Fruit fly (Drosophila melanogaster) whole organism, embryonic: Measurements from ENCODE around the gene CG8837.

ENCODE experiments used
- Antp ChIP-seq: fragments of 200-800 bp; sonication (Bioruptor generic); optimal IDR thresholded peaks from 3 replicates; lab custom pipeline; 2016; ENCODE audit warnings: missing biosample characterization, missing genetic modification characterization
- Blimp-1 ChIP-seq: fragments of 200-800 bp; sonication (Bioruptor generic); optimal IDR thresholded peaks from 3 replicates; lab custom pipeline; 2018; ENCODE audit warnings: missing biosample characterization, missing genetic modification characterization, mild to moderate bottlenecking, moderate library complexity, missing genetic modification reagents
- C15 ChIP-seq: fragments of 200-800 bp; sonication (Bioruptor generic); IDR thresholded peaks from 3 replicates; pipeline ENCODE4 v1.3.6; 2022; ENCODE audit warnings: missing biosample characterization, missing genetic modification characterization
- CG10147 ChIP-seq: fragments of 200-800 bp; sonication (Bioruptor generic); optimal IDR thresholded peaks from 2 replicates; lab custom pipeline; 2019; ENCODE audit warnings: missing biosample characterization, mild to moderate bottlenecking, missing genetic modification characterization, moderate library complexity
- CG1024 ChIP-seq: fragments of 200-800 bp; sonication (Bioruptor generic); IDR thresholded peaks from 2 replicates; pipeline ENCODE4 v1.3.6; 2022; ENCODE audit warnings: missing biosample characterization, missing genetic modification characterization
- CG10366 ChIP-seq: fragments of 200-800 bp; sonication (Bioruptor generic); IDR thresholded peaks from 2 replicates; pipeline ENCODE4 v1.3.6; 2022; ENCODE audit warnings: missing biosample characterization, missing genetic modification characterization
- CG10654 ChIP-seq: fragments of 200-800 bp; sonication (Bioruptor generic); optimal IDR thresholded peaks from 2 replicates; lab custom pipeline; 2016; ENCODE audit warnings: missing biosample characterization, missing genetic modification characterization
- CG11723 ChIP-seq: fragments of 200-800 bp; sonication (Bioruptor generic); optimal IDR thresholded peaks from 2 replicates; lab custom pipeline; 2017; ENCODE audit warnings: missing biosample characterization, mild to moderate bottlenecking, missing genetic modification characterization
- CG14441 ChIP-seq: fragments of 200-800 bp; sonication (Bioruptor generic); IDR thresholded peaks from 2 replicates; pipeline ENCODE4 v1.3.6; 2022; ENCODE audit warnings: missing biosample characterization, missing genetic modification characterization
- CG14667 ChIP-seq: fragments of 200-800 bp; sonication (Bioruptor generic); IDR thresholded peaks from 2 replicates; pipeline ENCODE4 v1.3.6; 2022; ENCODE audit warnings: missing biosample characterization, missing genetic modification characterization
- CG17361 ChIP-seq: fragments of 200-800 bp; sonication (Bioruptor generic); IDR thresholded peaks from 3 replicates; pipeline ENCODE4 v1.3.6; 2022; ENCODE audit warnings: missing biosample characterization, missing genetic modification characterization
- CG17802 ChIP-seq: fragments of 200-800 bp; sonication (Bioruptor generic); optimal IDR thresholded peaks from 2 replicates; lab custom pipeline; 2018; ENCODE audit warnings: missing biosample characterization, mild to moderate bottlenecking, missing genetic modification characterization, moderate library complexity
- CG17912 ChIP-seq: fragments of 200-800 bp; sonication (Bioruptor generic); optimal IDR thresholded peaks from 2 replicates; lab custom pipeline; 2018; ENCODE audit warnings: missing biosample characterization, mild to moderate bottlenecking, missing genetic modification characterization
- CG2889 ChIP-seq: fragments of 200-800 bp; sonication (Bioruptor generic); IDR thresholded peaks from 3 replicates; pipeline ENCODE4 v1.3.6; 2022; ENCODE audit warnings: missing biosample characterization, missing genetic modification characterization
- CG30020 ChIP-seq: fragments of 200-800 bp; optimal IDR thresholded peaks from 2 replicates; lab custom pipeline; 2019; ENCODE audit warnings: missing biosample characterization, mild to moderate bottlenecking, missing genetic modification characterization, moderate library complexity
- CG3065 ChIP-seq: fragments of 200-800 bp; sonication (Bioruptor generic); optimal IDR thresholded peaks from 2 replicates; lab custom pipeline; 2016; ENCODE audit warnings: missing biosample characterization, missing genetic modification characterization
- CG3838 ChIP-seq: fragments of 200-800 bp; sonication (Bioruptor generic); optimal IDR thresholded peaks from 3 replicates; lab custom pipeline; 2016; ENCODE audit warnings: missing biosample characterization, missing genetic modification characterization
- CG4730 ChIP-seq: fragments of 200-800 bp; sonication (Bioruptor generic); IDR thresholded peaks from 2 replicates; pipeline ENCODE4 v1.3.6; 2022; ENCODE audit warnings: missing biosample characterization, missing genetic modification characterization
- CG6272 ChIP-seq: fragments of 200-800 bp; sonication (Bioruptor generic); IDR thresholded peaks from 2 replicates; pipeline ENCODE4 v1.3.6; 2022; ENCODE audit warnings: missing biosample characterization, missing genetic modification characterization
- CG6683 ChIP-seq: fragments of 200-800 bp; sonication (Bioruptor generic); optimal IDR thresholded peaks from 2 replicates; lab custom pipeline; 2017; ENCODE audit warnings: missing biosample characterization, mild to moderate bottlenecking, missing genetic modification characterization, missing genetic modification reagents
- CG6813 ChIP-seq: fragments of 200-800 bp; sonication (Bioruptor generic); optimal IDR thresholded peaks from 2 replicates; lab custom pipeline; 2017; ENCODE audit warnings: missing biosample characterization, missing genetic modification characterization, mild to moderate bottlenecking, moderate library complexity, missing genetic modification reagents
- CG7786 ChIP-seq: fragments of 200-800 bp; sonication (Bioruptor generic); optimal IDR thresholded peaks from 2 replicates; lab custom pipeline; 2016; ENCODE audit warnings: missing biosample characterization, missing genetic modification characterization
- CG7839 ChIP-seq: fragments of 200-800 bp; sonication (Bioruptor generic); optimal IDR thresholded peaks from 3 replicates; lab custom pipeline; 2018; ENCODE audit warnings: missing biosample characterization, mild to moderate bottlenecking, missing genetic modification characterization, moderate library complexity
- CG7963 ChIP-seq: fragments of 200-800 bp; sonication (Bioruptor generic); IDR thresholded peaks from 3 replicates; pipeline ENCODE4 v1.3.6; 2022; ENCODE audit warnings: missing biosample characterization, missing genetic modification characterization; ENCODE audit not compliant: partially characterized antibody
- CG7987 ChIP-seq: fragments of 200-800 bp; sonication (Bioruptor generic); optimal IDR thresholded peaks from 2 replicates; lab custom pipeline; 2018; ENCODE audit warnings: missing biosample characterization, mild to moderate bottlenecking, missing genetic modification characterization, moderate library complexity
- CG9437 ChIP-seq: fragments of 200-800 bp; sonication (Bioruptor generic); optimal IDR thresholded peaks from 2 replicates; lab custom pipeline; 2018; ENCODE audit warnings: missing biosample characterization, mild to moderate bottlenecking, missing genetic modification characterization
- CG9876 ChIP-seq: fragments of 200-800 bp; sonication (Bioruptor generic); optimal IDR thresholded peaks from 2 replicates; lab custom pipeline; 2016; ENCODE audit warnings: missing biosample characterization, missing genetic modification characterization
- CG9932 ChIP-seq: fragments of 200-800 bp; sonication (Bioruptor generic); IDR thresholded peaks from 2 replicates; pipeline ENCODE4 v1.3.6; 2022; ENCODE audit warnings: missing biosample characterization, missing genetic modification characterization
- Eip74EF ChIP-seq, 2 experiments: fragments of 200-800 bp in 1 of 2; fragments of >200 bp in 1 of 2; sonication (Bioruptor generic) in 1 of 2; optimal IDR thresholded peaks; 2 replicates each; lab custom pipeline; 2017 to 2019; ENCODE audit warnings: missing biosample characterization in 2 of 2, missing genetic modification characterization in 2 of 2, mild to moderate bottlenecking in 1 of 2, moderate library complexity in 1 of 2
- Hr39 ChIP-seq: fragments of >200 bp; optimal IDR thresholded peaks from 2 replicates; lab custom pipeline; 2017
- MESR4 ChIP-seq: fragments of 200-800 bp; sonication (Bioruptor generic); optimal IDR thresholded peaks from 2 replicates; lab custom pipeline; 2018; ENCODE audit warnings: missing biosample characterization, mild to moderate bottlenecking, missing genetic modification characterization, moderate library complexity
- Pdp1 ChIP-seq, 2 experiments: fragments of 200-800 bp; sonication (Bioruptor generic); optimal IDR thresholded peaks; 3 replicates each; lab custom pipeline; 2016; ENCODE audit warnings: missing biosample characterization in 2 of 2, missing genetic modification characterization in 2 of 2, mild to moderate bottlenecking in 1 of 2, moderate library complexity in 1 of 2
- Rx ChIP-seq: fragments of 200-800 bp; sonication (Bioruptor generic); IDR thresholded peaks from 2 replicates; pipeline ENCODE4 v1.3.6; 2022; ENCODE audit warnings: missing biosample characterization, missing genetic modification characterization
- YL-1 ChIP-seq: fragments of 200-800 bp; sonication (Bioruptor generic); optimal IDR thresholded peaks from 3 replicates; lab custom pipeline; 2017; ENCODE audit warnings: missing biosample characterization, mild to moderate bottlenecking, missing genetic modification characterization
- aop ChIP-seq: fragments of 200-800 bp; sonication (Bioruptor generic); IDR thresholded peaks from 2 replicates; pipeline ENCODE4 v1.3.6; 2022; ENCODE audit warnings: missing biosample characterization, missing genetic modification characterization
- az2 ChIP-seq: fragments of 200-800 bp; sonication (Bioruptor generic); optimal IDR thresholded peaks from 3 replicates; lab custom pipeline; 2016; ENCODE audit warnings: missing biosample characterization, missing genetic modification characterization
- bowl ChIP-seq: fragments of 200-800 bp; sonication (Bioruptor generic); IDR thresholded peaks from 2 replicates; pipeline ENCODE4 v1.3.6; 2022; ENCODE audit warnings: missing biosample characterization, missing genetic modification characterization
- cad ChIP-seq: fragments of >200 bp; optimal IDR thresholded peaks from 2 replicates; lab custom pipeline; 2017; ENCODE audit warnings: missing biosample characterization, missing genetic modification characterization
- gce ChIP-seq: fragments of 200-800 bp; sonication (Bioruptor generic); IDR thresholded peaks from 3 replicates; pipeline ENCODE4 v1.3.6; 2022; ENCODE audit warnings: missing biosample characterization, missing genetic modification characterization
- gsb-n ChIP-seq: fragments of 200-800 bp; sonication (Bioruptor generic); optimal IDR thresholded peaks from 3 replicates; lab custom pipeline; 2018; ENCODE audit warnings: missing biosample characterization, mild to moderate bottlenecking, missing genetic modification characterization
- mirr ChIP-seq: fragments of 200-800 bp; sonication (Bioruptor generic); optimal IDR thresholded peaks from 3 replicates; lab custom pipeline; 2018; ENCODE audit warnings: missing biosample characterization, mild to moderate bottlenecking, missing genetic modification characterization
- nom ChIP-seq: fragments of 200-800 bp; sonication (Bioruptor generic); optimal IDR thresholded peaks from 2 replicates; lab custom pipeline; 2017; ENCODE audit warnings: missing biosample characterization, missing genetic modification characterization, mild to moderate bottlenecking, moderate library complexity, missing genetic modification reagents
- phol ChIP-seq: fragments of 200-800 bp; sonication (Bioruptor generic); optimal IDR thresholded peaks from 3 replicates; lab custom pipeline; 2018; ENCODE audit warnings: missing biosample characterization, mild to moderate bottlenecking, missing genetic modification characterization, moderate library complexity
- sens-2 ChIP-seq: fragments of 200-800 bp; sonication (Bioruptor generic); IDR thresholded peaks from 2 replicates; pipeline ENCODE4 v1.3.6; 2022; ENCODE audit warnings: missing biosample characterization, missing genetic modification characterization
- slbo ChIP-seq: fragments of 200-800 bp; sonication (Bioruptor generic); IDR thresholded peaks from 2 replicates; pipeline ENCODE4 v1.3.6; 2022; ENCODE audit warnings: missing biosample characterization, missing genetic modification characterization
- slp2 ChIP-seq: fragments of 200-800 bp; sonication (Bioruptor generic); optimal IDR thresholded peaks from 2 replicates; lab custom pipeline; 2016; ENCODE audit warnings: missing biosample characterization, missing genetic modification characterization
- ssp ChIP-seq: fragments of 200-800 bp; sonication (Bioruptor generic); IDR thresholded peaks from 2 replicates; pipeline ENCODE4 v1.3.6; 2022; ENCODE audit warnings: missing biosample characterization, missing genetic modification characterization
- tio ChIP-seq: fragments of 200-800 bp; sonication (Bioruptor generic); optimal IDR thresholded peaks from 2 replicates; lab custom pipeline; 2017; ENCODE audit warnings: missing biosample characterization, missing genetic modification characterization, inconsistent platforms
- tna ChIP-seq: fragments of 200-800 bp; sonication (Bioruptor generic); IDR thresholded peaks from 2 replicates; pipeline ENCODE4 v1.3.6; 2022; ENCODE audit warnings: missing biosample characterization, missing genetic modification characterization; ENCODE audit not compliant: partially characterized antibody
- wdn ChIP-seq: fragments of 200-800 bp; sonication (Bioruptor generic); IDR thresholded peaks from 2 replicates; pipeline ENCODE4 v1.3.6; 2022; ENCODE audit warnings: missing biosample characterization, missing genetic modification characterization

Gene CG8837

dm6 chr2L:3338566-3339215 lies 18.6 kb downstream of the CG8837 start (continued):
- TF ChIP-seq CG3065 (GFP tag; lab: Kevin White, UChicago) (peak; percentile 61), Eip74EF (GFP tag; optimal IDR thresholded peaks at IDR 0.05; lab: Kevin White, UChicago) (no peak), bowl (GFP tag; lab: Robert Waterston, UW) (no peak), CG3838 (GFP tag; lab: Kevin White, UChicago) (peak; percentile 45), CG1024 (peak; percentile 73), CG14441 (GFP tag; lab: Robert Waterston, UW) (0 out of 2 replicates have a peak, but pooled peaks have one; percentile 51), CG10147 (GFP tag; lab: Kevin White, UChicago) (no peak), CG7839 (tag; lab: Kevin White, UChicago) (peak; percentile 83), CG10366 (peak; percentile 75), YL-1 (GFP tag; lab: Kevin White, UChicago) (no peak), C15 (no peak), slp2 (GFP tag; lab: Kevin White, UChicago) (peak; percentile 88), CG7786 (GFP tag; lab: Kevin White, UChicago) (peak; percentile 76), CG7987 (GFP tag; lab: Kevin White, UChicago) (peak; percentile 24), ssp (GFP tag; lab: Robert Waterston, UW) (peak; percentile 73), CG6272 (GFP tag; lab: Robert Waterston, UW) (peak; percentile 78), CG4730 (GFP tag; lab: Robert Waterston, UW) (peak; percentile 66; the same call in 1 of the 2 replicates), CG17802 (tag; lab: Kevin White, UChicago) (peak; percentile 78), CG17361 (GFP tag; lab: Robert Waterston, UW) (peak; percentile 88; the same call in 2 of the 3 replicates), Rx (GFP tag; lab: Robert Waterston, UW) (peak; percentile 79), CG2889 (GFP tag; lab: Robert Waterston, UW) (peak; percentile 33; the same call in 1 of the 3 replicates), tna (GFP tag; lab: Robert Waterston, UW) (no peak), CG9932 (no peak), Blimp-1 (GFP tag; lab: Kevin White, UChicago) (peak; percentile 90), CG6813 (peak; percentile 43), Pdp1 (GFP tag; optimal IDR thresholded peaks at IDR 0.05; lab: Kevin White, UChicago) (peak; percentile 3 to 78), gce (GFP tag; lab: Robert Waterston, UW) (peak; percentile 68; the same call in 1 of the 3 replicates), Antp (peak; percentile 88), slbo (GFP tag; lab: Robert Waterston, UW) (no peak), mirr (no peak), CG14667 (GFP tag; lab: Robert Waterston, UW) (peak; percentile 72), gsb-n (tag; lab: Kevin White, UChicago) (peak; percentile 82), tio (GFP tag; lab: Kevin White, UChicago) (peak; percentile 78), wdn (GFP tag; lab: Robert Waterston, UW) (peak; percentile 30; the same call in 1 of the 2 replicates), CG6683 (GFP tag; lab: Kevin White, UChicago) (no peak), CG17912 (GFP tag; lab: Kevin White, UChicago) (no peak), az2 (GFP tag; lab: Kevin White, UChicago) (peak; percentile 92), CG9437 (GFP tag; lab: Kevin White, UChicago) (peak; percentile 66), aop (GFP tag; lab: Robert Waterston, UW) (0 out of 2 replicates have a peak, but pooled peaks have one; percentile 7), CG11723 (GFP tag; lab: Kevin White, UChicago) (peak; percentile 45), Hr39 (lab: Kevin White, UChicago) (no peak), sens-2 (GFP tag; lab: Robert Waterston, UW) (peak; percentile 42; the same call in 1 of the 2 replicates), CG9876 (peak; percentile 45), MESR4 (GFP tag; lab: Kevin White, UChicago) (peak; percentile 2), phol (tag; lab: Kevin White, UChicago) (peak; percentile 89), CG30020 (tag; lab: Kevin White, UChicago) (no peak), CG10654 (GFP tag; lab: Kevin White, UChicago) (peak; percentile 80), cad (GFP tag; lab: Kevin White, UChicago) (no peak), CG7963 (GFP tag; lab: Robert Waterston, UW) (no peak), nom (GFP tag; lab: Kevin White, UChicago) (no peak)
